Fruit fly (Drosophila melanogaster) whole organism, embryonic: ENCODE measurements around the gene MED19.

Source experiments
- Abd-B ChIP-seq: fragments of 200-800 bp; sonication (Bioruptor generic); optimal IDR thresholded peaks from 2 replicates; lab custom pipeline; 2018; ENCODE audit warnings: missing biosample characterization, mild to moderate bottlenecking, missing genetic modification characterization, moderate library complexity
- B-H2 ChIP-seq: fragments of 200-800 bp; sonication (Bioruptor generic); optimal IDR thresholded peaks from 2 replicates; lab custom pipeline; 2018; ENCODE audit warnings: missing biosample characterization, mild to moderate bottlenecking, missing genetic modification characterization
- BEAF-32 ChIP-seq: fragments of 200-800 bp; sonication (Bioruptor generic); optimal IDR thresholded peaks from 3 replicates; lab custom pipeline; 2017; ENCODE audit warnings: missing biosample characterization, missing genetic modification characterization, mild to moderate bottlenecking, moderate library complexity, missing genetic modification reagents
- CG10366 ChIP-seq: fragments of 200-800 bp; sonication (Bioruptor generic); IDR thresholded peaks from 2 replicates; pipeline ENCODE4 v1.3.6; 2022; ENCODE audit warnings: missing biosample characterization, missing genetic modification characterization
- CG10565 ChIP-seq: fragments of 200-800 bp; sonication (Bioruptor generic); optimal IDR thresholded peaks from 3 replicates; lab custom pipeline; 2016; ENCODE audit warnings: missing biosample characterization, mild to moderate bottlenecking, missing genetic modification characterization
- CG13624 ChIP-seq: fragments of 200-800 bp; sonication (Bioruptor generic); optimal IDR thresholded peaks from 2 replicates; lab custom pipeline; 2016; ENCODE audit warnings: missing biosample characterization, missing genetic modification characterization
- CG14014 ChIP-seq: fragments of 200-800 bp; sonication (Bioruptor generic); IDR thresholded peaks from 2 replicates; pipeline ENCODE4 v1.3.6; 2022; ENCODE audit warnings: missing biosample characterization, missing genetic modification characterization
- CG15601 ChIP-seq: fragments of 200-800 bp; sonication (Bioruptor generic); optimal IDR thresholded peaks from 3 replicates; lab custom pipeline; 2019; ENCODE audit warnings: missing biosample characterization, mild to moderate bottlenecking, missing genetic modification characterization, moderate library complexity
- CG15696 ChIP-seq: fragments of 200-800 bp; sonication (Bioruptor generic); optimal IDR thresholded peaks from 2 replicates; lab custom pipeline; 2019; ENCODE audit warnings: missing biosample characterization, mild to moderate bottlenecking, missing genetic modification characterization, moderate library complexity
- CG17186 ChIP-seq: fragments of 200-800 bp; sonication (Bioruptor generic); optimal IDR thresholded peaks from 3 replicates; lab custom pipeline; 2017; ENCODE audit warnings: missing biosample characterization, missing genetic modification reagents, missing genetic modification characterization
- CG17359 ChIP-seq: fragments of 200-800 bp; sonication (Bioruptor generic); optimal IDR thresholded peaks from 3 replicates; lab custom pipeline; 2018; ENCODE audit warnings: missing biosample characterization, mild to moderate bottlenecking, missing genetic modification characterization, moderate library complexity
- CG17802 ChIP-seq: fragments of 200-800 bp; sonication (Bioruptor generic); optimal IDR thresholded peaks from 2 replicates; lab custom pipeline; 2018; ENCODE audit warnings: missing biosample characterization, mild to moderate bottlenecking, missing genetic modification characterization, moderate library complexity
- CG17829 ChIP-seq: fragments of 200-800 bp; optimal IDR thresholded peaks from 2 replicates; lab custom pipeline; 2019; ENCODE audit warnings: missing biosample characterization, mild to moderate bottlenecking, missing genetic modification characterization, moderate library complexity
- CG2889 ChIP-seq: fragments of 200-800 bp; sonication (Bioruptor generic); IDR thresholded peaks from 3 replicates; pipeline ENCODE4 v1.3.6; 2022; ENCODE audit warnings: missing biosample characterization, missing genetic modification characterization
- CG30403 ChIP-seq: fragments of 200-800 bp; sonication (Bioruptor generic); optimal IDR thresholded peaks from 3 replicates; lab custom pipeline; 2016; ENCODE audit warnings: missing biosample characterization, missing genetic modification characterization
- CG3065 ChIP-seq: fragments of 200-800 bp; sonication (Bioruptor generic); optimal IDR thresholded peaks from 2 replicates; lab custom pipeline; 2016; ENCODE audit warnings: missing biosample characterization, missing genetic modification characterization
- CG34422 ChIP-seq: fragments of 200-800 bp; sonication (Bioruptor generic); IDR thresholded peaks from 3 replicates; pipeline ENCODE4 v1.3.6; 2022; ENCODE audit warnings: missing biosample characterization, missing genetic modification characterization
- CG4707 ChIP-seq: fragments of 200-800 bp; sonication (Bioruptor generic); optimal IDR thresholded peaks from 2 replicates; lab custom pipeline; 2018; ENCODE audit warnings: missing biosample characterization, mild to moderate bottlenecking, missing genetic modification characterization, moderate library complexity
- CG4820 ChIP-seq: fragments of 200-800 bp; sonication (Bioruptor generic); optimal IDR thresholded peaks from 3 replicates; lab custom pipeline; 2016; ENCODE audit warnings: missing biosample characterization, missing genetic modification characterization
- CG6272 ChIP-seq: fragments of 200-800 bp; sonication (Bioruptor generic); IDR thresholded peaks from 2 replicates; pipeline ENCODE4 v1.3.6; 2022; ENCODE audit warnings: missing biosample characterization, missing genetic modification characterization
- CG8290 ChIP-seq, 3 experiments: fragments of 200-800 bp; sonication (Bioruptor generic); optimal IDR thresholded peaks; 2 replicates each; lab custom pipeline; 2016 to 2019; ENCODE audit warnings: missing biosample characterization in 3 of 3, missing genetic modification characterization in 3 of 3, mild to moderate bottlenecking in 2 of 3, moderate library complexity in 1 of 3
- CG8478 ChIP-seq: fragments of >200 bp; optimal IDR thresholded peaks from 2 replicates; lab custom pipeline; 2018
- CG8944 ChIP-seq: fragments of 200-800 bp; sonication (Bioruptor generic); optimal IDR thresholded peaks from 3 replicates; lab custom pipeline; 2016; ENCODE audit warnings: missing biosample characterization, missing genetic modification characterization
- CG9797 ChIP-seq: fragments of 200-800 bp; sonication (Bioruptor generic); optimal IDR thresholded peaks from 3 replicates; lab custom pipeline; 2018; ENCODE audit warnings: missing biosample characterization, mild to moderate bottlenecking, missing genetic modification characterization
- CG9817 ChIP-seq: fragments of 200-800 bp; sonication (Bioruptor generic); optimal IDR thresholded peaks from 2 replicates; lab custom pipeline; 2018; ENCODE audit warnings: missing biosample characterization, mild to moderate bottlenecking, missing genetic modification characterization, moderate library complexity
- CG9932 ChIP-seq: fragments of 200-800 bp; sonication (Bioruptor generic); IDR thresholded peaks from 2 replicates; pipeline ENCODE4 v1.3.6; 2022; ENCODE audit warnings: missing biosample characterization, missing genetic modification characterization
- Dp ChIP-seq: fragments of 200-800 bp; sonication (Bioruptor generic); optimal IDR thresholded peaks from 2 replicates; lab custom pipeline; 2018; ENCODE audit warnings: missing biosample characterization, mild to moderate bottlenecking, missing genetic modification characterization, moderate library complexity
- Ets97D ChIP-seq: fragments of 200-800 bp; sonication (Bioruptor generic); optimal IDR thresholded peaks from 3 replicates; lab custom pipeline; 2016; ENCODE audit warnings: missing biosample characterization, missing genetic modification characterization
- HLH54F ChIP-seq: fragments of 200-800 bp; sonication (Bioruptor generic); optimal IDR thresholded peaks from 3 replicates; lab custom pipeline; 2016; ENCODE audit warnings: missing biosample characterization, missing genetic modification characterization
- Lhr ChIP-seq: fragments of 200-800 bp; sonication (Bioruptor generic); optimal IDR thresholded peaks from 3 replicates; lab custom pipeline; 2017; ENCODE audit warnings: mild to moderate bottlenecking, missing biosample characterization, missing genetic modification reagents, missing genetic modification characterization
- Max ChIP-seq: fragments of 200-800 bp; sonication (Bioruptor generic); optimal IDR thresholded peaks from 2 replicates; lab custom pipeline; 2016; ENCODE audit warnings: missing biosample characterization, mild to moderate bottlenecking, missing genetic modification characterization
- Med ChIP-seq: fragments of 200-800 bp; sonication (Bioruptor generic); peaks from one replicate; lab custom pipeline; 2016; ENCODE audit warnings: missing biosample characterization, missing genetic modification characterization, mild to moderate bottlenecking, inconsistent platforms, moderate library complexity
- NK7.1 ChIP-seq: fragments of 200-800 bp; sonication (Bioruptor generic); optimal IDR thresholded peaks from 3 replicates; lab custom pipeline; 2016; ENCODE audit warnings: missing biosample characterization, missing genetic modification characterization
- NfI ChIP-seq: fragments of 200-800 bp; sonication (Bioruptor generic); optimal IDR thresholded peaks from 3 replicates; lab custom pipeline; 2018; ENCODE audit warnings: missing biosample characterization, mild to moderate bottlenecking, missing genetic modification characterization, moderate library complexity
- Oli ChIP-seq: fragments of 200-800 bp; sonication (Bioruptor generic); optimal IDR thresholded peaks from 2 replicates; lab custom pipeline; 2018; ENCODE audit warnings: missing biosample characterization, mild to moderate bottlenecking, missing genetic modification characterization, moderate library complexity
- Pdp1 ChIP-seq, 2 experiments: fragments of 200-800 bp; sonication (Bioruptor generic); optimal IDR thresholded peaks; 3 replicates each; lab custom pipeline; 2016; ENCODE audit warnings: missing biosample characterization in 2 of 2, missing genetic modification characterization in 2 of 2, mild to moderate bottlenecking in 1 of 2, moderate library complexity in 1 of 2
- Sox102F ChIP-seq: fragments of 200-800 bp; sonication (Bioruptor generic); optimal IDR thresholded peaks from 2 replicates; lab custom pipeline; 2018; ENCODE audit warnings: missing biosample characterization, mild to moderate bottlenecking, missing genetic modification characterization, moderate library complexity
- ci ChIP-seq: fragments of 200-800 bp; sonication (Bioruptor generic); IDR thresholded peaks from 3 replicates; pipeline ENCODE4 v1.3.6; 2022; ENCODE audit warnings: missing biosample characterization, missing genetic modification characterization
- crc ChIP-seq: fragments of 200-800 bp; sonication (Bioruptor generic); optimal IDR thresholded peaks from 2 replicates; lab custom pipeline; 2016; ENCODE audit warnings: missing biosample characterization, missing genetic modification characterization
- ewg ChIP-seq: fragments of 200-800 bp; sonication (Bioruptor generic); optimal IDR thresholded peaks from 3 replicates; lab custom pipeline; 2017; ENCODE audit warnings: mild to moderate bottlenecking, missing biosample characterization, missing genetic modification reagents, missing genetic modification characterization
- eyg ChIP-seq: fragments of 200-800 bp; sonication (Bioruptor generic); optimal IDR thresholded peaks from 3 replicates; lab custom pipeline; 2016; ENCODE audit warnings: missing biosample characterization, missing genetic modification characterization
- gsb-n ChIP-seq: fragments of 200-800 bp; sonication (Bioruptor generic); optimal IDR thresholded peaks from 3 replicates; lab custom pipeline; 2018; ENCODE audit warnings: missing biosample characterization, mild to moderate bottlenecking, missing genetic modification characterization
- luna ChIP-seq: fragments of 200-800 bp; sonication (Bioruptor generic); optimal IDR thresholded peaks from 2 replicates; lab custom pipeline; 2016; ENCODE audit warnings: missing biosample characterization, missing genetic modification characterization
- nmo ChIP-seq: fragments of 200-800 bp; sonication (Bioruptor generic); optimal IDR thresholded peaks from 2 replicates; lab custom pipeline; 2018; ENCODE audit warnings: missing biosample characterization, mild to moderate bottlenecking, missing genetic modification characterization, moderate library complexity
- sens ChIP-seq: fragments of 200-800 bp; sonication (Bioruptor generic); peaks from one replicate; lab custom pipeline; 2016; ENCODE audit warnings: missing biosample characterization, missing genetic modification characterization
- slbo ChIP-seq: fragments of 200-800 bp; sonication (Bioruptor generic); IDR thresholded peaks from 2 replicates; pipeline ENCODE4 v1.3.6; 2022; ENCODE audit warnings: missing biosample characterization, missing genetic modification characterization
- so ChIP-seq: fragments of 200-800 bp; sonication (Bioruptor generic); IDR thresholded peaks from 3 replicates; pipeline ENCODE4 v1.3.6; 2022; ENCODE audit warnings: missing biosample characterization, missing genetic modification characterization
- sug ChIP-seq: fragments of 200-800 bp; optimal IDR thresholded peaks from 2 replicates; lab custom pipeline; 2019; ENCODE audit warnings: missing biosample characterization, mild to moderate bottlenecking, missing genetic modification characterization, moderate library complexity
- tin ChIP-seq: fragments of 200-800 bp; sonication (Bioruptor generic); optimal IDR thresholded peaks from 3 replicates; lab custom pipeline; 2016; ENCODE audit warnings: missing biosample characterization, missing genetic modification characterization
- unpg ChIP-seq: fragments of 200-800 bp; sonication (Bioruptor generic); optimal IDR thresholded peaks from 3 replicates; lab custom pipeline; 2018; ENCODE audit warnings: missing biosample characterization, mild to moderate bottlenecking, missing genetic modification characterization, moderate library complexity
- zfh2 ChIP-seq: fragments of 200-800 bp; sonication (Bioruptor generic); optimal IDR thresholded peaks from 2 replicates; lab custom pipeline; 2016; ENCODE audit warnings: missing biosample characterization, missing genetic modification characterization

Gene MED19

dm6 chr3L:17804511-17804910 lies 41.8 kb downstream of the MED19 start, which contains the start of gene ais:
ais (minus strand) TSS chr3L:17804715.
- TF ChIP-seq BEAF-32 (peak; percentile 34), Dp (GFP tag; lab: Kevin White, UChicago) (peak; percentile 42), CG3065 (GFP tag; lab: Kevin White, UChicago) (no peak), gsb-n (no peak), CG14014 (GFP tag; lab: Robert Waterston, UW) (peak; percentile 24; the same call in 1 of the 2 replicates), Oli (tag; lab: Kevin White, UChicago) (peak; percentile 17), CG10366 (GFP tag; lab: Robert Waterston, UW) (0 out of 2 replicates have a peak, but pooled peaks have one; percentile 13), CG4707 (GFP tag; lab: Kevin White, UChicago) (no peak), NK7.1 (GFP tag; lab: Kevin White, UChicago) (no peak), CG17359 (tag; lab: Kevin White, UChicago) (peak; percentile 14), CG8944 (GFP tag; lab: Kevin White, UChicago) (no peak), nmo (GFP tag; lab: Kevin White, UChicago) (peak; percentile 9), Ets97D (peak; percentile 17), ci (peak; percentile 38; the same call in 1 of the 3 replicates), Med (peak; percentile 69), crc (no peak), tin (GFP tag; lab: Kevin White, UChicago) (no peak), Abd-B (GFP tag; lab: Kevin White, UChicago) (peak; percentile 7), CG9817 (tag; lab: Kevin White, UChicago) (peak; percentile 22), CG9797 (GFP tag; lab: Kevin White, UChicago) (no peak), Max (GFP tag; lab: Kevin White, UChicago) (peak; percentile 62), Lhr (GFP tag; lab: Kevin White, UChicago) (peak; percentile 20), CG6272 (GFP tag; lab: Robert Waterston, UW) (no peak), so (GFP tag; lab: Robert Waterston, UW) (no peak), B-H2 (GFP tag; lab: Kevin White, UChicago) (peak; percentile 41), CG2889 (GFP tag; lab: Robert Waterston, UW) (no peak), Pdp1 (GFP tag; optimal IDR thresholded peaks at IDR 0.05; lab: Kevin White, UChicago) (peak in 1 of 2 experiments; percentile 21), CG17186 (GFP tag; lab: Kevin White, UChicago) (no peak), CG4820 (GFP tag; lab: Kevin White, UChicago) (no peak), CG34422 (GFP tag; lab: Robert Waterston, UW) (0 out of 3 replicates have a peak, but pooled peaks have one; percentile 10), CG8290 (GFP tag; optimal IDR thresholded peaks at IDR 0.05; lab: Kevin White, UChicago) (no peak), CG8290 (tag; optimal IDR thresholded peaks at IDR 0.05; lab: Kevin White, UChicago) (peak in 1 of 2 experiments; percentile 56), CG8478 (no peak), zfh2 (GFP tag; lab: Kevin White, UChicago) (peak; percentile 11), unpg (GFP tag; lab: Kevin White, UChicago) (peak; percentile 39), HLH54F (GFP tag; lab: Kevin White, UChicago) (no peak), luna (GFP tag; lab: Kevin White, UChicago) (no peak), ewg (GFP tag; lab: Kevin White, UChicago) (peak; percentile 18), sug (tag; lab: Kevin White, UChicago) (peak; percentile 45), CG30403 (GFP tag; lab: Kevin White, UChicago) (peak; percentile 40), slbo (GFP tag; lab: Robert Waterston, UW) (peak; percentile 70), NfI (GFP tag; lab: Kevin White, UChicago) (peak; percentile 10), CG13624 (GFP tag; lab: Kevin White, UChicago) (peak; percentile 26), CG15696 (tag; lab: Kevin White, UChicago) (peak; percentile 15), CG10565 (GFP tag; lab: Kevin White, UChicago) (no peak), CG17829 (tag; lab: Kevin White, UChicago) (no peak), CG17802 (tag; lab: Kevin White, UChicago) (no peak), Sox102F (GFP tag; lab: Kevin White, UChicago) (peak; percentile 30), CG9932 (GFP tag; lab: Robert Waterston, UW) (peak; percentile 62), CG15601 (tag; lab: Kevin White, UChicago) (no peak), eyg (GFP tag; lab: Kevin White, UChicago) (no peak), sens (peak; percentile 61)
